Fruit fly (Drosophila melanogaster) whole organism: ENCODE measurements around the gene spidey.

Experiments used
- CG8478 ChIP-seq: fragments of >200 bp; optimal IDR thresholded peaks from 2 replicates; lab custom pipeline; 2018; ENCODE audit warnings: inconsistent platforms
- Dll ChIP-seq: fragments of >200 bp; optimal IDR thresholded peaks from 2 replicates; lab custom pipeline; 2017
- EcR ChIP-seq, 2 experiments: fragments of >200 bp; optimal IDR thresholded peaks; 2 replicates each; lab custom pipeline; 2017; ENCODE audit warnings: missing biosample characterization in 2 of 2, missing genetic modification characterization in 2 of 2, missing genetic modification reagents in 2 of 2
- pan ChIP-seq: fragments of >200 bp; optimal IDR thresholded peaks from 2 replicates; lab custom pipeline; 2017
- psq ChIP-seq: fragments of >200 bp; optimal IDR thresholded peaks from 2 replicates; lab custom pipeline; 2017
- usp ChIP-seq: fragments of >200 bp; optimal IDR thresholded peaks from 2 replicates; lab custom pipeline; 2017; ENCODE audit warnings: missing biosample characterization, missing genetic modification characterization, mixed read lengths

spidey gene

DNA sequence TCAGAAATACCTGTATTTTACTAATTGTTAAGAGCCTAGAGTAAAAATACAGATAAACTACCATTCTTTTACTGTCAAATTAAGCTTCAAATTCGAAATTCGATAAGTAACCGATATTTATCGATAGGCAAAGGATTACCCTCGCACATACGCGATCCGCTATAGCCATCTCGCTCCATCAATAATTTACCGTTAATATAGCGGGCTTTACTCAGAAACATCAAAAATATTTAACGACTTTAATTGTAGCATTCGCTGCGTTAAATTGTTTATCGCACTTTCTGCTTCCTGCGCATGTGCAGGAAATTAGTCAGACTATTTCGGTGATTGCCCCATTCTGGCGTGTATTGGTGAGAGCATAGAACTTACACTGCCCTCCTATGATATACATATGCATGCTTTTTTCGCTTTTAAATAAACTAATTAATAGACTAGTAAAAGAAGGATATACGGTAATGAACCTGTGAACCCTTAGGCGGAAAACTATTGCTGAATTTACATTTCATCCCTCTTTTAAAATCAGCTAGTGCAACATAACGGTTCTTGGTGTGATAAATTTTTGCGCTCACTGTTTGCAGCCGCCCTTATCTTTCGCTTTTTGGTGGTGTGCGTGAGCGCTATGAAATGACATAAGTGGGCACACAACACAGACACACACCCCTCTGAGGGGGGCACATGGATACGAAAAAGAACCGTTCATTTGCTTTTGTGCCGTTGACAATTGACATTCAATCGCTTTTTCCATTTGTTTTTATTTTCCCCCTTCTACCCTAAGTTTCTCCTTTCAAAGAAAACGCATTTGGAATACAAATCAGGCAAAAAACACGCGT is at the start of gene spidey, which contains the start of gene dpr14:
TSS of gene spidey (plus strand) at position 693 of the 830 bp plus-strand sequence.
TSS of gene dpr14 (minus strand) at position 48 of the 830 bp plus-strand sequence.
- TF ChIP-seq CG8478 (no peak), usp (GFP tag; lab: Kevin White, UChicago) (no peak), Dll (lab: Kevin White, UChicago) (no peak), pan (lab: Kevin White, UChicago) (no peak), EcR (GFP tag; optimal IDR thresholded peaks at IDR 0.05; lab: Kevin White, UChicago) (no peak), psq (lab: Kevin White, UChicago) (no peak)

DNA sequence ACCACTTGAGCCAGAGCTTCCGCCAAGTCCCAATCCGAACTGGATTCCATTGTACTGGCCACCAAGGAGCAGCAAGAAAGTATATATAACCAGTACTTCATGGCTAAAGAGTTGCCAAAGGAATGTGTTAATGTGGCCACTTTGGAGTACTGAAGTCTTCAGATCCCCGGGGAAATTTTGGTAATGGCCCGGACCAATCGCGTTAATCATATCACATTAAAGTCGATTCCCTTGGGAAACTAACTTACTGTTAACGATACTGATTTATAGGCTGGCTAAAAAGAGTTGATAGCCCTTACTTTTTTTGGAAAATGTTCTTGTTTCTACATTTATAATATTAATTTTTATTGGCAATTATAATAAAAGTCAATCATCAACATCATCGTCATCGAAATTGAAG is 41.9 kb upstream of the spidey start, which contains the start of gene Ir7b:
TSS of gene Ir7b (minus strand) at position 101 of the 400 bp plus-strand sequence.
- no peak for TF ChIP-seq psq (lab: Kevin White, UChicago)
- no peak for TF ChIP-seq Dll (lab: Kevin White, UChicago)
- no peak for TF ChIP-seq EcR (GFP tag; optimal IDR thresholded peaks at IDR 0.05; lab: Kevin White, UChicago)
- no peak for TF ChIP-seq usp (GFP tag; lab: Kevin White, UChicago)
- TF ChIP-seq pan (lab: Kevin White, UChicago): no peak
- no peak for TF ChIP-seq CG8478

DNA sequence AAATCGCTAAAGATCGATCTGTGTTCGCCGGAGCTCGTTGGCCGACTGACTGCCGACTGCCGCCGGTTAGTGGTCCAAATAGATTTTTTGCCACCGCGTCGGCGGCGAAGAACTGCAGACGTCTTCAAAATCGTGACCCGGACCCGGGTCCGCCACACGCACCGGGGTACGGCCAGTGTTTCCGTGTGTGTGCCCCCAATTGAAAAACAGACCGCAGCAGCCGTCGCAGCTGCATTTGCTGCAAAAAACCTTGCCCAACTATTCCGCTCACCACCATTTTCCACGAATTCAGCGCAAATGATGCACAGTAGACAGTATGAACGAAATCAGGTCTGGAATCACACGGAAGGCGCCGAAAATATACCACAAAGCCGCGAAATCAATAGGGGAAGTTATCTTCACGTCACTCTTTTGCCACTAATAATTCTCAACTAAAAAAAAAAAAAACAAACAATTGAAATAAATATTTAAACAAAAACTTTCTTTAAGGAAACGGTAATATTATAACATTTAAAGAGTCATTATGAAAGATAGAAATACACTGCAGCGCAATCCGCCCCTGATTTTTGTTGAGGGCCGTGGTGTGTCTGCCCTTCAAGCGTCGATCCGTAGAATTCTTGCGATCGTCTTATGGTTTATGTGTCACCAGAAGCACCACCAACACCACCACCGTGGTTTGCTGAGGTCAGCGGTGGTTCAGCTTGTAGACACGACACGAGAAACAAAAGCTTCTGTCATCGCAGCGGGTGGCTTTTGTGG is 35.4 kb upstream of the spidey start, which contains the start of gene dec:
TSS of gene dec (minus strand) at position 51 of the 759 bp plus-strand sequence.
- TF ChIP-seq EcR (GFP tag; optimal IDR thresholded peaks at IDR 0.05; lab: Kevin White, UChicago) (no peak), psq (lab: Kevin White, UChicago) (no peak), CG8478 (no peak), Dll (lab: Kevin White, UChicago) (no peak), usp (GFP tag; lab: Kevin White, UChicago) (no peak), pan (lab: Kevin White, UChicago) (no peak)

DNA sequence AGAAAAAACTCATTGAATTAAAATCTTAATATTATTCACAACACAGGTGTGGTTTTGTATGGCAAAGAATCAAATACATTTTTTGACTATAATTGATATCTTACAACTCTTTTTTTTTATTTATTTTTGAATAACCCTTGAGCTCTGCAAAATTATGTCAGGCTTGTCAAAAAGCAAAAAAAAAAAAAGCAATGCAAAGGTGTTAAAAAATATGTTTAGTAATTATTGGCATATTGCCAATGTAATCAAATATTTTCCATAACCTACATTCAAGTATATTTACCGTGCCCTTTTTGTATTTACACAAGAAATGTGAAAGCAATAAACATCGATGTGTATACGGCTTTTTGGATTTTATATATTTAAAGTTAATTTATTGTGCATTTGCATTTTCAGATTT is 34.6 kb upstream of the spidey start, which contains the start of gene Ir7c:
TSS of gene Ir7c (plus strand) at position 301 of the 400 bp plus-strand sequence.
- TF ChIP-seq EcR (GFP tag; optimal IDR thresholded peaks at IDR 0.05; lab: Kevin White, UChicago) (no peak), pan (lab: Kevin White, UChicago) (no peak), psq (lab: Kevin White, UChicago) (no peak), Dll (lab: Kevin White, UChicago) (no peak)

dm6 chrX:7878736-7879135 is 30.0 kb upstream of the spidey start, which contains the start of gene Ir7d:
Gene Ir7d (minus strand): TSS chrX:7878836.
- TF ChIP-seq usp (GFP tag; lab: Kevin White, UChicago) (no peak), psq (lab: Kevin White, UChicago) (no peak), CG8478 (no peak), Dll (lab: Kevin White, UChicago) (no peak), EcR (GFP tag; optimal IDR thresholded peaks at IDR 0.05; lab: Kevin White, UChicago) (no peak), pan (lab: Kevin White, UChicago) (no peak)

dm6 chrX:7881579-7881978 is 27.2 kb upstream of the spidey start, which contains the start of gene Ir7e:
Gene Ir7e (minus strand): TSS chrX:7881679.
- TF ChIP-seq pan (lab: Kevin White, UChicago) (no peak), psq (lab: Kevin White, UChicago) (no peak), CG8478 (no peak), usp (GFP tag; lab: Kevin White, UChicago) (no peak), EcR (GFP tag; optimal IDR thresholded peaks at IDR 0.05; lab: Kevin White, UChicago) (no peak), Dll (lab: Kevin White, UChicago) (no peak)

- TF ChIP-seq usp (GFP tag; lab: Kevin White, UChicago) (no peak), Dll (lab: Kevin White, UChicago) (no peak), psq (lab: Kevin White, UChicago) (no peak), EcR (GFP tag; optimal IDR thresholded peaks at IDR 0.05; lab: Kevin White, UChicago) (no peak), pan (lab: Kevin White, UChicago) (no peak), CG8478 (no peak)
Observed at dm6 chrX:7883926-7884325, 24.8 kb upstream of the spidey start, which contains the start of gene Ir7f. Gene Ir7f (minus strand): TSS chrX:7884026.

dm6 chrX:7884360-7884759 is 24.4 kb upstream of the spidey start, which contains the start of gene Ir7g:
Gene Ir7g (plus strand): TSS chrX:7884660.
- TF ChIP-seq psq (lab: Kevin White, UChicago) (no peak), pan (lab: Kevin White, UChicago) (no peak), Dll (lab: Kevin White, UChicago) (no peak), CG8478 (no peak), usp (GFP tag; lab: Kevin White, UChicago) (no peak), EcR (GFP tag; optimal IDR thresholded peaks at IDR 0.05; lab: Kevin White, UChicago) (no peak)

dm6 chrX:7888386-7889024 is 20.2 kb upstream of the spidey start, which contains the start of gene Acat1:
Gene Acat1 (minus strand): TSS chrX:7888785.
- TF ChIP-seq EcR (GFP tag; optimal IDR thresholded peaks at IDR 0.05; lab: Kevin White, UChicago) (no peak), CG8478 (no peak), usp (GFP tag; lab: Kevin White, UChicago) (no peak), psq (lab: Kevin White, UChicago) (no peak), pan (lab: Kevin White, UChicago) (no peak), Dll (lab: Kevin White, UChicago) (no peak)
